Fruit fly (Drosophila melanogaster): ENCODE data around the gene Cftr.

dm6 chr3R:24525983-24526661, 17.6 kb downstream of the Cftr start:
- no peak for TF ChIP-seq psq (GFP tag; optimal IDR thresholded peaks at IDR 0.05)
- no peak for TF ChIP-seq fru (GFP tag; optimal IDR thresholded peaks at IDR 0.05)
- TF ChIP-seq Hr78 (GFP tag; optimal IDR thresholded peaks at IDR 0.05): no peak
- no peak for TF ChIP-seq OdsH (GFP tag; optimal IDR thresholded peaks at IDR 0.05)
- TF ChIP-seq CG32264 (GFP tag; optimal IDR thresholded peaks at IDR 0.05): no peak
- no peak for TF ChIP-seq h (GFP tag; optimal IDR thresholded peaks at IDR 0.05)
- no peak for TF ChIP-seq CrebA (GFP tag; optimal IDR thresholded peaks at IDR 0.05; ENCODE audit: borderline replicate concordance)
- TF ChIP-seq Abd-B (GFP tag; optimal IDR thresholded peaks at IDR 0.05): no peak
- no peak for TF ChIP-seq sage (GFP tag; optimal IDR thresholded peaks at IDR 0.05)
- no peak for TF ChIP-seq Sp1 (GFP tag; optimal IDR thresholded peaks at IDR 0.05)
- no peak for TF ChIP-seq HLH106 (tag; optimal IDR thresholded peaks at IDR 0.05)
- TF ChIP-seq br (GFP tag; optimal IDR thresholded peaks at IDR 0.05): no peak

Measured in whole organism, wandering third instar larva.